Fruit fly (Drosophila melanogaster): ENCODE data around the gene Dyrk2.
A peak's percentile ranks its signal among the peaks of the same experiment; 100 is the strongest.

Dyrk2 gene

DNA sequence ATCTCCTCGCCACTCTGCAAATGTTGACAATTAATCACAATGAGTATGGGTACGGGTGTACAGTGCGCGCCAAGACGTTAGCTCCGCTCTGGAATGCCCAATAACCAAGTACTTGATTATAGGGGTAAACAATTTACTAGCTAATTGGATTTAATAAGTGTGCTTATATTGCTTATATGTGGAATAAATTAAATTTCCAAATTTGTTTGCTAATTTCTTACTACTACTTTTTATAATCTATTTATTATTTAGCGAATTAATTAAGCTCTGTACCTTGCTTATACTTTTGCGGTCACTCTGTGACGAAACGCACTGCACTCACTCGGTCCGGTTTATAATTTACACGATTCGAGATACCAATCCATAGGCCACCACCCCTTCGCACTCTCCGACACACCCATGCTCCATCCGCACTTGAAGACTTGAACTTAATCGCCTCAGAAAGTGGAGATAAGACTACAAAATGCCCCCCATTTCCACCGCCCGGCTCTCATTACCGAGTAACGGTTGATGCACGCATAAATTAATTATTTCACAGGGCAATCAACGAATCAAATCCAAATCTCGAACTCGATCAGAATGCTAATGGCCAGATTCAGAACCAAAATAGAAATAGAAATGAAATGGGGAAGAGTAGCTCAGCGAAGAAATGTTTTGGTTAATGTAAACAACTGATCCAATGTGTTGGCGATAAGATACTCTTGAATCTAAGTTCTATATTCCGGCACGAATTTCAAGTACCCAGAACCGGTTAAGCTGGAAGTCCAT lies 3.8 kb upstream of the Dyrk2 start:
- TF ChIP-seq CG10348 (GFP tag; IDR thresholded peaks at IDR 0.05) (no peak), gl (tag; optimal IDR thresholded peaks at IDR 0.05) (peak; percentile 55), Pif1A (GFP tag; optimal IDR thresholded peaks at IDR 0.05) (peak; percentile 73), CG34367 (tag; optimal IDR thresholded peaks at IDR 0.05) (peak; percentile 72), CG32121 (GFP tag; IDR thresholded peaks at IDR 0.05) (peak; percentile 37; the same call in 1 of the 2 replicates), CG13204 (GFP tag; optimal IDR thresholded peaks at IDR 0.05) (peak; percentile 53), D1 (tag; optimal IDR thresholded peaks at IDR 0.05) (peak; percentile 72), fd96Ca (GFP tag; IDR thresholded peaks at IDR 0.05) (peak; percentile 65; the same call in 2 of the 3 replicates), EcR (GFP tag; optimal IDR thresholded peaks at IDR 0.05) (peak; percentile 48), Snoo (tag; optimal IDR thresholded peaks at IDR 0.05) (peak; percentile 76), CG9948 (tag; optimal IDR thresholded peaks at IDR 0.05) (peak; percentile 82), Pif1B (GFP tag; optimal IDR thresholded peaks at IDR 0.05) (peak; percentile 77), CG8301 (tag; optimal IDR thresholded peaks at IDR 0.05) (peak; percentile 83), Ets98B (GFP tag; IDR thresholded peaks at IDR 0.05) (peak; percentile 42; the same call in 1 of the 2 replicates), CG15710 (tag; optimal IDR thresholded peaks at IDR 0.05) (peak; percentile 90), CG17806 (tag; optimal IDR thresholded peaks at IDR 0.05) (peak; percentile 81), CG12605 (GFP tag; IDR thresholded peaks at IDR 0.05) (0 out of 2 replicates have a peak, but pooled peaks have one; percentile 28), rn (GFP tag; IDR thresholded peaks at IDR 0.05) (no peak), CG8159 (tag; optimal IDR thresholded peaks at IDR 0.05) (peak; percentile 89), CG4496 (GFP tag; IDR thresholded peaks at IDR 0.05) (peak; percentile 70), CG14655 (GFP tag; optimal IDR thresholded peaks at IDR 0.05) (peak; percentile 88)

DNA sequence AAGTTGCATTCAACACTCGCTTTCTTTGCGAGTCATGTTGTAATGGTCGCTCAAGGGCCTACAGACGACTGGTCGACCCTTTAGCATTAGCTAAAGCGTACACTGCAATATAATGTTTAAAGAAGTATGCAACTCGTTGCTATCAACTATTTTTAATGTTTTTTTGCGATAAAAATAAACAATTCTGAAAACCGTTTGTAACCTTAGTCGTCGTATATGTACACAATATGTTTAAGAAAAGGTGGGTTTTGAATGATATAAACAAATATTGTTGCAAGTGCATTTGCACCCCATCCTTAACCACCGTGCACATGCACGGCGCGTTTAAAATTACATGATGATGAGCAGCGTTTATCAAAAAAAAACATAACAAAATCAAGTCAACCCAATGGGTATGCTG lies 2.2 kb upstream of the Dyrk2 start:
- TF ChIP-seq CG9948 (tag; optimal IDR thresholded peaks at IDR 0.05), result peak; percentile 73
- TF ChIP-seq D1 (tag; optimal IDR thresholded peaks at IDR 0.05), result no peak
- TF ChIP-seq CG14655 (GFP tag; optimal IDR thresholded peaks at IDR 0.05), result peak; percentile 64
- TF ChIP-seq CG17806 (tag; optimal IDR thresholded peaks at IDR 0.05), result peak; percentile 64
- TF ChIP-seq CG15710 (tag; optimal IDR thresholded peaks at IDR 0.05), result peak; percentile 66
- TF ChIP-seq gl (tag; optimal IDR thresholded peaks at IDR 0.05), result no peak
- peak; percentile 52 for TF ChIP-seq CG8301 (tag; optimal IDR thresholded peaks at IDR 0.05)
- TF ChIP-seq CG10348 (GFP tag; IDR thresholded peaks at IDR 0.05), result no peak
- peak; percentile 65 for TF ChIP-seq CG34367 (tag; optimal IDR thresholded peaks at IDR 0.05)
- TF ChIP-seq Pif1A (GFP tag; optimal IDR thresholded peaks at IDR 0.05), result peak; percentile 55
- peak; percentile 65 for TF ChIP-seq CG8159 (tag; optimal IDR thresholded peaks at IDR 0.05)
- TF ChIP-seq Pif1B (GFP tag; optimal IDR thresholded peaks at IDR 0.05), result peak; percentile 42
- TF ChIP-seq Ets98B (GFP tag; IDR thresholded peaks at IDR 0.05), result no peak

dm6 chr2L:14234627-14235308 lies 842 bp upstream of the Dyrk2 start:
- no peak for TF ChIP-seq D1 (tag; optimal IDR thresholded peaks at IDR 0.05)
- peak; percentile 34 for TF ChIP-seq EcR (GFP tag; optimal IDR thresholded peaks at IDR 0.05)
- TF ChIP-seq CG15710 (tag; optimal IDR thresholded peaks at IDR 0.05), result no peak
- TF ChIP-seq CG17806 (tag; optimal IDR thresholded peaks at IDR 0.05), result peak; percentile 52
- no peak for TF ChIP-seq CG10348 (GFP tag; IDR thresholded peaks at IDR 0.05)
- peak; percentile 11 for TF ChIP-seq CG34367 (tag; optimal IDR thresholded peaks at IDR 0.05)
- TF ChIP-seq Pif1A (GFP tag; optimal IDR thresholded peaks at IDR 0.05), result no peak
- TF ChIP-seq CG13204 (GFP tag; optimal IDR thresholded peaks at IDR 0.05), result no peak
- peak; percentile 43; the same call in 1 of the 3 replicates for TF ChIP-seq CG4496 (GFP tag; IDR thresholded peaks at IDR 0.05)
- no peak for TF ChIP-seq gl (tag; optimal IDR thresholded peaks at IDR 0.05)
- peak; percentile 50 for TF ChIP-seq CG9948 (tag; optimal IDR thresholded peaks at IDR 0.05)
- TF ChIP-seq CG8159 (tag; optimal IDR thresholded peaks at IDR 0.05), result peak; percentile 16
- TF ChIP-seq Pif1B (GFP tag; optimal IDR thresholded peaks at IDR 0.05), result peak; percentile 25
- peak; percentile 68 for TF ChIP-seq CG14655 (GFP tag; optimal IDR thresholded peaks at IDR 0.05)
- TF ChIP-seq rn (GFP tag; IDR thresholded peaks at IDR 0.05), result no peak
- peak; percentile 47; the same call in 1 of the 2 replicates for TF ChIP-seq CG12605 (GFP tag; IDR thresholded peaks at IDR 0.05)
- TF ChIP-seq CG32121 (GFP tag; IDR thresholded peaks at IDR 0.05), result peak; percentile 49; the same call in 1 of the 2 replicates
- no peak for TF ChIP-seq Snoo (tag; optimal IDR thresholded peaks at IDR 0.05)
- TF ChIP-seq fd96Ca (GFP tag; IDR thresholded peaks at IDR 0.05), result no peak
- TF ChIP-seq CG8301 (tag; optimal IDR thresholded peaks at IDR 0.05), result peak; percentile 50
- peak; percentile 42; the same call in 1 of the 2 replicates for TF ChIP-seq Ets98B (GFP tag; IDR thresholded peaks at IDR 0.05)

- TF ChIP-seq EcR (GFP tag; optimal IDR thresholded peaks at IDR 0.05) (no peak), Ets98B (GFP tag; IDR thresholded peaks at IDR 0.05) (no peak), Pif1A (GFP tag; optimal IDR thresholded peaks at IDR 0.05) (no peak), CG14655 (GFP tag; optimal IDR thresholded peaks at IDR 0.05) (no peak), Snoo (tag; optimal IDR thresholded peaks at IDR 0.05) (no peak), Pif1B (GFP tag; optimal IDR thresholded peaks at IDR 0.05) (no peak)
Observed at dm6 chr2L:14232709-14233108, 1.2 kb downstream of the Dyrk2 start.

DNA sequence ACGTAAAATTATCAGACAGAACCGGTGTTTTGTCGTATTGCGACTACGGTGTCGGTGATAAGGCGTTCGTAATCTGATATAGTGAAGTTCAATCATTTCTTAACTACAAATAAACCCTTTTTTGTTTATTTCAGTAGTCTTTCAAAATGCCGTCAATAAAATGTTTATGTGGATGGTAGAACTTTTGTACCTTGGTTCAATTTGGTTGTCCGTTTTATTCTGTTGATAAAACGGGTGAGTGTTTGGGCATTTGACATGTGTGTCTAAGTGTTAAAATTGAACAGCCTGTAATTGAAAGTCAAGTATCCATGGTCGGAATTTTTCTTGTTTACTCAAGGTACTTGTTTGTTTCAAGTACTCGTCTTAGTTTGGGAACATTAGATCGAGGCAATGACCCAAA lies 3.4 kb downstream of the Dyrk2 start:
- no peak for TF ChIP-seq CG14655 (GFP tag; optimal IDR thresholded peaks at IDR 0.05)
- TF ChIP-seq Snoo (tag; optimal IDR thresholded peaks at IDR 0.05), result no peak
- no peak for TF ChIP-seq CG17806 (tag; optimal IDR thresholded peaks at IDR 0.05)
- no peak for TF ChIP-seq gl (tag; optimal IDR thresholded peaks at IDR 0.05)
- TF ChIP-seq CG4496 (GFP tag; IDR thresholded peaks at IDR 0.05), result no peak
- TF ChIP-seq CG34367 (tag; optimal IDR thresholded peaks at IDR 0.05), result no peak
- TF ChIP-seq CG10348 (GFP tag; IDR thresholded peaks at IDR 0.05), result no peak

All from whole organism, pupa.